Worm (Caenorhabditis elegans) whole organism, L4/young adult: ENCODE measurements around the gene fbf-2.

Source experiments
- W03F9.2 ChIP-seq: fragments of 150-350 bp; optimal IDR thresholded peaks from 2 replicates; lab custom pipeline; 2014; ENCODE audit warnings: missing biosample characterization, missing genetic modification characterization
- him-1 ChIP-seq: sonication (generic microtip); optimal IDR thresholded peaks from 2 replicates; lab custom pipeline; 2016; ENCODE audit warnings: missing genotype, missing genetic modification reagents, missing genetic modification characterization, missing compliant biosample characterization

ce11 chrII:6061495-6061894 is 29.8 kb downstream of the fbf-2 start:
- TF ChIP-seq him-1 (tag; lab: Kevin White, UChicago) (peak; percentile 40), W03F9.2 (peak; percentile 69)
